Fruit fly (Drosophila melanogaster): ENCODE data around the gene path.

Gene path

dm6 chr3L:9505007-9505712, at the start of gene path:
Gene path, minus strand, starts transcription at chr3L:9505328.
- peak; percentile 47 for TF ChIP-seq noc (tag; optimal IDR thresholded peaks at IDR 0.05)

dm6 chr3L:9552190-9552809, 47.2 kb upstream of the path start:
- no peak for TF ChIP-seq noc (tag; optimal IDR thresholded peaks at IDR 0.05)

dm6 chr3L:9550873-9551580, 45.9 kb upstream of the path start:
- no peak for TF ChIP-seq noc (tag; optimal IDR thresholded peaks at IDR 0.05)

DNA sequence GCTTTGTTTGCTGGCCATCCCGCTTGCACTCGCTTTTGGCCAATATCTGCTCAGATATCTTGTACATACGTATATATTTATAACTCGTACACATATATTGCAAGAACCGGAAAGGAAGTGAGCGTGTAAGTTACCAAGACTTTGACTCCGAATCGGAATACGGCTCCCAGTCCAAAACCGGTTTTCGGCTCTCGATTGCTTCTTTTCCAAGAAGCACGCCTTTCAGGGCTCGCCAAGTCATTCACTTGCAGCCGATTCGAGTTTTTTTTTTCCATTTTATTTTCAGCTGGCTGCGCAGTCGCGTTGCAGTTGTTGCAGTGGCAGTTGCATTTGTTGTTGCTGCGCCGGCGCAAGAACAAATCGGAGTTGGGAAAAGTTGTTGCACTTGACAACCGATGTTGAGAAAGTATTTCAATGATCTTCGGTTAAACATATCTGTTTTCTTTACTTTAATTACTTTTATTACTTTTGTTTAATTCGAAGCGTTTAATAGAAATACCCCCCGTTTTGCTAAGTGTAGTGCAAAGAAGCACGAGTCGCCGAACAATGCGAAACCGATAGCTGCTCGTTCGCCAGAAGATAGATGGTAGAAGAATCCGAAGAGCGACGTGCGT, 44.7 kb upstream of the path start:
- no peak for TF ChIP-seq noc (tag; optimal IDR thresholded peaks at IDR 0.05)

- TF ChIP-seq noc (tag; optimal IDR thresholded peaks at IDR 0.05): no peak
These were observed 43.7 kb upstream of the path start for dm6 chr3L:9548800-9549199.

DNA sequence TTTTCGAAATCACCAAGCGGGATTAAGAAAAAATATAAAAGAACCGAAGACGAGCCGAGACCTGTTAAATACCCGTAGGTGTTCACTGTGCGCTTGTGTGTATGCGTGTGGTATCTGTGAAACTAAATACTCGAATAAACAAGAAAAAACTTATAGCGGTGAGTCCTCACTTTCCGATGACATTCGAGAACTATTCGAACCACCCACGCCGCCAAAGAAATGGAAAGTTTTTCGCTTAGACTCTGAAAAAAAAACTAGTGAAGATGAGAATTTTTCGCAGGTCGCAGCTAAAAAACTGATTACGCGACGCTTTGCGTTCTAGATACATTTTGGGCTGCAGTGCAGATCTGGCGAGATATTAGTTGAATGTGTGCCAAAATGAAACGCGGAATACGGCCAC, 42.8 kb upstream of the path start:
- TF ChIP-seq noc (tag; optimal IDR thresholded peaks at IDR 0.05): no peak

- TF ChIP-seq noc (tag; optimal IDR thresholded peaks at IDR 0.05): no peak
These were observed 41.8 kb upstream of the path start, which contains the start of gene CG42673 for dm6 chr3L:9546875-9547324. Gene CG42673, plus strand, starts transcription at chr3L:9547220.

dm6 chr3L:9543899-9544298, 38.8 kb upstream of the path start, which contains the start of gene Ir67a:
Gene Ir67a, minus strand, starts transcription at chr3L:9543999.
- TF ChIP-seq noc (tag; optimal IDR thresholded peaks at IDR 0.05): no peak

DNA sequence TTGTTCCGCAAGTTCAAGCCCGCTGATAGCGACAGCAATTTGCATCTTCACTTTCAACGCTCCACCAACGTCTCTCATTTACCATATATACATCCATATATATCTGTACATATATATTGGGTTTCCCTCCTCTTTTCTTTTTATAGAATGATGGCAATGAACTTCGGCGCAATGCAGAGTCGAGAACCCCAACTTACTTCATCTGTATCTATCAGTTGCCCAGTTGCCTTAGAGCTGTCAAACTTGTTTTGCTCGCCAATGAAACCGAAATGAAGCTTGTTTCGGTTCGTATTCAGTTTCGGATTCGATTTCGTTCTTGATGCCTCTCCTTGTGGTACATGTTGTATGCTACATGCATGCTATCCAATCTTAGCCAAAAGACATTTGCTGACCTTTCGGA, 23.7 kb upstream of the path start, which contains the start of gene Or67a:
Gene Or67a, plus strand, starts transcription at position 233 of the 400 bp plus-strand sequence.
- TF ChIP-seq noc (tag; optimal IDR thresholded peaks at IDR 0.05): no peak

DNA sequence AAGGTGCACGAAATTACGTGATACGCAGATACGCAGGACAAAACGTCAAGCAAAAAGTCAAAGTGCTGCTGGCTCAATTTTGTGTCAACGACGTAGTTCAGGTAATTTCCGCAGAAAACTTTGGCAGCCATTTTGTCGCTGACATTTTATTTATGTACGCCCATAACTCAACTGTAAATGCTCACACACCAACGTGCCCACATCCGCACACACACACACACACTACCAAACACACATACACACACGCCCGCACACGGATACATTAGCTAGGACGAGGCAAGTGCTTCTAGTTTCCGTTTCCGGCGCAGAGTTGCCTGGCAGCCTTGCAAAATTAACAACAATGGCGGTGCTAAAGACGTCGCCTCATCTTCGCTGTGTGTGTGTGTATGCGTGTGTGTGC, 20.3 kb upstream of the path start, which contains the start of gene CG33700:
Gene CG33700, minus strand, starts transcription at position 101 of the 400 bp plus-strand sequence.
- TF ChIP-seq noc (tag; optimal IDR thresholded peaks at IDR 0.05): no peak

DNA sequence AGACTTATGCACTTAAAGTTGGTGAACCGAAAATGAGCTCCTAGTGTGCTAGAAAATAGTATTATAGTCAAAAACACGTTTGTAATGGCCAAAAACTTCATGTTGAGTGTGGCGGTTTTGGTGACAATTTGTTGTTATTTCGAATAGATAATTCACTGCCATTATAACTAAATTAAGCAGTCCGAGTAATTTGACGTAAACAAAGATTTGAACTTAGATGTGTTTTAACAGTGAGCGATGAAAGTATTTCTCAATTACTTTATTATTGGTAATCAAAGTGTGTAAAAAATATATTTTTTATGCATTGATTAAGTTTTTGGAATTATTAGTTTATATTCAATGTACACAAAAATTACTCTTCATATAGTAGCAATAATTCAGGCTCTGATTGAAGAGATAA, 8.2 kb upstream of the path start, which contains the start of gene CG33702:
Gene CG33702, minus strand, starts transcription at position 101 of the 400 bp plus-strand sequence.
- TF ChIP-seq noc (tag; optimal IDR thresholded peaks at IDR 0.05): no peak

DNA sequence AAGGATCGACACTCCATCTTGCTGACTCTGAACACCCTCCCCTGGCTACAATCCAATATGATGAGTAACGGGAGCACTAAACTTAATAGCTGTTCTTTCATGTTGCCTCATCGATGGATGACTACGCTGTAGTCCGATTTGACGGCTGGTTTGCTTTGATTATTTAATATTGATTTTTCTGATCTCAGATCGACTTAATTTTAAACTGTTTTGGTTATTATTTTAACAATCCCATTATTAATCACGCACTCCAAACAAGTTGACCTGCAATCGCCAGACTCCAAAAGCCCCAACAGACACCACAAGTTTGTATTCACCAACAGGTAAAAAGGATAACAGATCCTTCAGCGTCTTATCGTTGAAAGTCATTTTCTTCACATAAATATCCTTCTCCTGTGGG, 7.4 kb upstream of the path start, which contains the start of gene CG33703:
Gene CG33703, minus strand, starts transcription at position 101 of the 400 bp plus-strand sequence.
- no peak for TF ChIP-seq noc (tag; optimal IDR thresholded peaks at IDR 0.05)

DNA sequence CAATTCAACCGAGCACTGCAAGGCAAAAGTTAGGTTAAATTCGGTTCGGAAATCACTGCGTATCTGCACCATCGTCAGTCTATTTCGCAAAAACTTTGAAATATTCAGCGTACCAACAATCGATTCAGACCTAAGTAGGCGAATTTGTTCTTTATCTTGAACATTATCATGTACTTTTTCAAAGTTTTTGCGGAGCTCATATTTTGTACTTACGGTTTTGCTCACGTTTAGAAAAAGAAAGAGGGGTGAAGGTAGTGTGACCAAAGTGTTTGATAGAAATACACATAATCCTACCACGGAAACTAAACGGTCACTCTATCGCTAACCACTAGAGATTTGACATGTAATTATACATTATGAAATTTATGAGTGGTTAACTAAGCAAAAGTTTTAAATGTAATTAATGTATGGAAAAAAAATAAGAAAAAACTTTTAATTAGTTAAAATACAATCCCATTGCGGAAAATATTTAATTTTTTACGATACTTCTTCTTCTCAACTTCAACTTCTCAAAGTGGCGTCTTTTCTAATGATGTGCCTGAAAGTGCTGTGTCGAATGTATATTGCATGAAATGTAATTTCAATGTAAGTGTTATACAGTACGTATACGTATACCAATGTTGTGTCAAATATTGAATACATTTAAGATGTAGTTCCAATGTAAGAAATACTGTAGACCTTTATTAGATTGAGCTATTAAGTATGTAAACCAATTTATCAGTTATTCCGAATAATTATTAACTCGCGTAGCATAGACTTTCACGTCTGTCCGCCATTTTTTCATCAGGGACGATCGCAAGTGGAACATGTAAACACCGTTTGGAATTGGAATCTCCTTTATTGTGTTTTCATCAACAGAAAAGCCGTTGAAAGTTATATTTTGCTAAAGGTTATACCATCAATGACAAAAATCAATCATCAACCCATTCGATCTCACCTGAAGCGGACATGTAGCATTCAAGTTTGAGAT, 6.4 kb upstream of the path start, which contains the start of gene RpS9:
Gene RpS9, minus strand, starts transcription at position 245 of the 970 bp plus-strand sequence.
- peak; percentile 59 for TF ChIP-seq noc (tag; optimal IDR thresholded peaks at IDR 0.05)

DNA sequence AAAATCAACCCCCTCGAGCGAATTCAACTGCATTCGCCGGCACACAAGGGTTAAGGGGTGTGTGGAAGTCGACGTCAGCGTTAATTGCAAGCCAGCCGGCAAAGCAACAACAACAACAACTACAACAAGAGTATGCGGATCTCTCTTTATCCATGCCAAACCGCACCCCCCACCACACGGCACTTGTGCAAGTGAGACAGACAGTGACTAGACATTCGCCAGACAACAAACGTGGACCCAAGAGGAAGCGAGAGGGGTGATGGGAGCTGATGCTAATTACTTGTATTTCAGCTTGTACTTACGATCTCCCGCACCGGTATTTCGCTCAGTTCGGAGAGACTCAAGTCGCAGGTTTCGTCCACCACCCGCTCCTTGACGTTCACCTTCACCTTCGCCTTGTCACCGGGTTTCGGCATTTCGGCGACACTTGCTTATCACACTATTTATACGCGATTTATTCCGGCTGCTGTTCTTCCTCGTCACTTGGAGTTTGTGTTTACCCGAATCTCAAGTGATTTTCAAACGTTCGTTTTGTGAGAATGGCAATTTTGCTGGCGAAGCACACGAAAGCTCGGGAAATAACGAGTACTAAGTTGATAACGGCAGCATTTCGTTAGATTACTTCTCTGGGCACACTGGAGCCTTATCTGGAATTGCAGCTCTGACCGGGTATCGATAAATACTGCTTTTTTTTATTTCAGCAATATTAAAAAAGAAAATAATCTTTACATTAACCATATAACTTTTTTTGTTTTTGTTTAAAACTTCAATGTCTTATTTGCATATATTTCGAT, 4.1 kb upstream of the path start, which contains the start of gene CG3408:
Gene CG3408, minus strand, starts transcription at position 547 of the 794 bp plus-strand sequence.
- peak; percentile 43 for TF ChIP-seq noc (tag; optimal IDR thresholded peaks at IDR 0.05)
